Worm (Caenorhabditis elegans): ENCODE data around the gene Y32G9A.3.

Gene Y32G9A.3

ce11 chrV:1870515-1870940, 40.7 kb upstream of the Y32G9A.3 start:
- TF ChIP-seq madf-8 (GFP tag; conservative IDR thresholded peaks at IDR 0.05) = peak; percentile 25; the same call in 1 of the 2 replicates
- no peak for TF ChIP-seq B0261.1 (tag; optimal IDR thresholded peaks at IDR 0.05)
- TF ChIP-seq akir-1 (GFP tag; optimal IDR thresholded peaks at IDR 0.05) = no peak
- TF ChIP-seq pha-4 (tag; optimal IDR thresholded peaks at IDR 0.05) = no peak
- TF ChIP-seq F52B5.7 (tag; optimal IDR thresholded peaks at IDR 0.05) = no peak
- no peak for TF ChIP-seq F10E7.11 (tag; optimal IDR thresholded peaks at IDR 0.05)
- TF ChIP-seq nhr-80 (tag; optimal IDR thresholded peaks at IDR 0.05) = no peak
- TF ChIP-seq C17E4.6 (GFP tag; IDR thresholded peaks at IDR 0.05) = peak; percentile 63; the same call in 1 of the 2 replicates
- TF ChIP-seq mes-4 (tag; optimal IDR thresholded peaks at IDR 0.05) = no peak
- no peak for TF ChIP-seq pbrm-1 (GFP tag; IDR thresholded peaks at IDR 0.05)
- no peak for TF ChIP-seq cebp-1 (GFP tag; IDR thresholded peaks at IDR 0.05)
- no peak for TF ChIP-seq cebp-1 (tag; optimal IDR thresholded peaks at IDR 0.05)
- TF ChIP-seq let-526 (GFP tag; IDR thresholded peaks at IDR 0.05) = no peak
- no peak for TF ChIP-seq tbx-9 (tag; optimal IDR thresholded peaks at IDR 0.05; ENCODE audit: borderline replicate concordance)
- no peak for TF ChIP-seq madf-10 (tag; optimal IDR thresholded peaks at IDR 0.05)
- TF ChIP-seq ama-1 (optimal IDR thresholded peaks at IDR 0.05) = no peak
- TF ChIP-seq ama-1 (GFP tag; optimal IDR thresholded peaks at IDR 0.05) = no peak
- no peak for TF ChIP-seq rpc-1 (optimal IDR thresholded peaks at IDR 0.05)
- no peak for TF ChIP-seq rpc-1 (tag; optimal IDR thresholded peaks at IDR 0.05)
- TF ChIP-seq Y67H2A.10 (GFP tag; conservative IDR thresholded peaks at IDR 0.05) = peak; percentile 33; the same call in 1 of the 2 replicates
- TF ChIP-seq egl-44 (GFP tag; IDR thresholded peaks at IDR 0.05) = no peak
- no peak for TF ChIP-seq sea-2 (GFP tag; IDR thresholded peaks at IDR 0.05)
- TF ChIP-seq Y53G8AR.9 (GFP tag; conservative IDR thresholded peaks at IDR 0.05) = peak; percentile 67; the same call in 1 of the 2 replicates
- no peak for TF ChIP-seq nfyb-1 (GFP tag; IDR thresholded peaks at IDR 0.05)
- no peak for TF ChIP-seq F23B12.7 (tag; optimal IDR thresholded peaks at IDR 0.05; ENCODE audit: insufficient read depth)
- TF ChIP-seq snpc-1.1 (tag; optimal IDR thresholded peaks at IDR 0.05; ENCODE audit: insufficient read depth) = no peak
- peak; percentile 34 for TF ChIP-seq sptf-2 (GFP tag; optimal IDR thresholded peaks at IDR 0.05)
- TF ChIP-seq hmg-20 (GFP tag; IDR thresholded peaks at IDR 0.05) = no peak
- no peak for TF ChIP-seq snpc-4 (GFP tag; optimal IDR thresholded peaks at IDR 0.05)
- TF ChIP-seq snpc-4 (tag; optimal IDR thresholded peaks at IDR 0.05) = peak in 2 of 4 experiments; percentile 2 to 9
- no peak for TF ChIP-seq ztf-6 (GFP tag; IDR thresholded peaks at IDR 0.05)
- no peak for TF ChIP-seq C06A6.2 (GFP tag; conservative IDR thresholded peaks at IDR 0.05)
- TF ChIP-seq B0035.1 (tag; optimal IDR thresholded peaks at IDR 0.05) = no peak
- no peak for TF ChIP-seq let-607 (tag; optimal IDR thresholded peaks at IDR 0.05)
- TF ChIP-seq F37B4.10 (GFP tag; IDR thresholded peaks at IDR 0.05) = no peak
- TF ChIP-seq Y95B8A.8 (GFP tag; IDR thresholded peaks at IDR 0.05) = 0 out of 2 replicates have a peak, but pooled peaks have one; percentile 52
- TF ChIP-seq madf-3 (GFP tag; IDR thresholded peaks at IDR 0.05) = peak; percentile 60; the same call in 1 of the 2 replicates
- TF ChIP-seq rec-8 (tag; optimal IDR thresholded peaks at IDR 0.05) = no peak
- peak; percentile 79 for TF ChIP-seq lsl-1 (GFP tag; optimal IDR thresholded peaks at IDR 0.05)
- no peak for TF ChIP-seq lsy-27 (tag; optimal IDR thresholded peaks at IDR 0.05; ENCODE audit: borderline replicate concordance, insufficient read depth)
- TF ChIP-seq egl-18 (GFP tag; IDR thresholded peaks at IDR 0.05) = no peak
- TF ChIP-seq ets-4 (GFP tag; optimal IDR thresholded peaks at IDR 0.05) = no peak
- no peak for TF ChIP-seq lag-1 (GFP tag; IDR thresholded peaks at IDR 0.05)
- TF ChIP-seq B0019.2 (GFP tag; conservative IDR thresholded peaks at IDR 0.05) = peak; percentile 48; the same call in 1 of the 2 replicates
- no peak; the same call in 1 of the 2 replicates for TF ChIP-seq Y56A3A.18 (GFP tag; IDR thresholded peaks at IDR 0.05)
- no peak for TF ChIP-seq ztf-26 (tag; optimal IDR thresholded peaks at IDR 0.05)
- TF ChIP-seq snpc-3.4 (tag; optimal IDR thresholded peaks at IDR 0.05) = no peak
- peak; percentile 88 for TF ChIP-seq ceh-100 (GFP tag; IDR thresholded peaks at IDR 0.05)
- TF ChIP-seq F33H1.4 (GFP tag; IDR thresholded peaks at IDR 0.05) = peak; percentile 74

All from whole organism, young adult.